Fruit fly (Drosophila melanogaster) whole organism, embryonic: Measurements from ENCODE around the gene Takl2.
A peak's percentile ranks its signal among the peaks of the same experiment; 100 is the strongest.

ENCODE experiments used
- Blimp-1 ChIP-seq: fragments of 200-800 bp; sonication (Bioruptor generic); optimal IDR thresholded peaks from 3 replicates; lab custom pipeline; 2018; ENCODE audit warnings: missing biosample characterization, missing genetic modification characterization, mild to moderate bottlenecking, moderate library complexity, missing genetic modification reagents
- CG10543 ChIP-seq: fragments of 200-800 bp; sonication (Bioruptor generic); optimal IDR thresholded peaks from 3 replicates; lab custom pipeline; 2017; ENCODE audit warnings: missing biosample characterization, mild to moderate bottlenecking, missing genetic modification characterization, moderate library complexity
- CG11695 ChIP-seq: fragments of 200-800 bp; sonication (Bioruptor generic); IDR thresholded peaks from 3 replicates; pipeline ENCODE4 v1.3.6; 2022; ENCODE audit warnings: missing biosample characterization, missing genetic modification characterization
- CG11696 ChIP-seq: fragments of 200-800 bp; sonication (Bioruptor generic); IDR thresholded peaks from 2 replicates; pipeline ENCODE4 v1.3.6; 2022; ENCODE audit warnings: missing biosample characterization, missing genetic modification characterization
- CG12744 ChIP-seq: fragments of 200-800 bp; sonication (Bioruptor generic); optimal IDR thresholded peaks from 2 replicates; lab custom pipeline; 2016; ENCODE audit warnings: missing biosample characterization, missing genetic modification characterization
- CG13775 ChIP-seq: fragments of 200-800 bp; sonication (Bioruptor generic); optimal IDR thresholded peaks from 3 replicates; lab custom pipeline; 2017; ENCODE audit warnings: missing biosample characterization, mild to moderate bottlenecking, missing genetic modification characterization
- CG14014 ChIP-seq: fragments of 200-800 bp; sonication (Bioruptor generic); IDR thresholded peaks from 2 replicates; pipeline ENCODE4 v1.3.6; 2022; ENCODE audit warnings: missing biosample characterization, missing genetic modification characterization
- CG1602 ChIP-seq: fragments of 200-800 bp; sonication (Bioruptor generic); optimal IDR thresholded peaks from 3 replicates; lab custom pipeline; 2016; ENCODE audit warnings: missing biosample characterization, missing genetic modification characterization
- CG17328 ChIP-seq: fragments of 200-800 bp; sonication (Bioruptor generic); IDR thresholded peaks from 2 replicates; pipeline ENCODE4 v1.3.6; 2022; ENCODE audit warnings: missing biosample characterization, missing genetic modification characterization
- CG17802 ChIP-seq: fragments of 200-800 bp; sonication (Bioruptor generic); optimal IDR thresholded peaks from 2 replicates; lab custom pipeline; 2018; ENCODE audit warnings: missing biosample characterization, mild to moderate bottlenecking, missing genetic modification characterization, moderate library complexity
- CG18262 ChIP-seq: fragments of 200-800 bp; optimal IDR thresholded peaks from 3 replicates; lab custom pipeline; 2019; ENCODE audit warnings: missing biosample characterization, mild to moderate bottlenecking, missing genetic modification characterization, moderate library complexity
- CG2678 ChIP-seq: fragments of 200-800 bp; sonication (Bioruptor generic); optimal IDR thresholded peaks from 3 replicates; lab custom pipeline; 2019; ENCODE audit warnings: missing biosample characterization, mild to moderate bottlenecking, missing genetic modification characterization, moderate library complexity
- CG30431 ChIP-seq: fragments of 200-800 bp; sonication (Bioruptor generic); optimal IDR thresholded peaks from 2 replicates; lab custom pipeline; 2017; ENCODE audit warnings: missing biosample characterization, missing genetic modification characterization
- CG3163 ChIP-seq: fragments of 200-800 bp; sonication (Bioruptor generic); optimal IDR thresholded peaks from 3 replicates; lab custom pipeline; 2016; ENCODE audit warnings: missing biosample characterization, missing genetic modification characterization
- CG3407 ChIP-seq: fragments of 200-800 bp; sonication (Bioruptor generic); optimal IDR thresholded peaks from 2 replicates; lab custom pipeline; 2018; ENCODE audit warnings: missing biosample characterization, mild to moderate bottlenecking, missing genetic modification characterization
- CG3838 ChIP-seq: fragments of 200-800 bp; sonication (Bioruptor generic); optimal IDR thresholded peaks from 3 replicates; lab custom pipeline; 2016; ENCODE audit warnings: missing biosample characterization, missing genetic modification characterization
- CG42726 ChIP-seq: fragments of 200-800 bp; sonication (Bioruptor generic); IDR thresholded peaks from 2 replicates; pipeline ENCODE4 v1.3.6; 2022; ENCODE audit warnings: missing biosample characterization, missing genetic modification characterization; ENCODE audit not compliant: partially characterized antibody
- CG4730 ChIP-seq: fragments of 200-800 bp; sonication (Bioruptor generic); IDR thresholded peaks from 2 replicates; pipeline ENCODE4 v1.3.6; 2022; ENCODE audit warnings: missing biosample characterization, missing genetic modification characterization
- CG7839 ChIP-seq: fragments of 200-800 bp; sonication (Bioruptor generic); optimal IDR thresholded peaks from 3 replicates; lab custom pipeline; 2018; ENCODE audit warnings: missing biosample characterization, mild to moderate bottlenecking, missing genetic modification characterization, moderate library complexity
- CG8290 ChIP-seq, 3 experiments: fragments of 200-800 bp; sonication (Bioruptor generic); optimal IDR thresholded peaks; 2 replicates each; lab custom pipeline; 2016 to 2019; ENCODE audit warnings: missing biosample characterization in 3 of 3, missing genetic modification characterization in 3 of 3, mild to moderate bottlenecking in 2 of 3, moderate library complexity in 1 of 3
- CkIIα-i1 ChIP-seq: fragments of 200-800 bp; sonication (Bioruptor generic); IDR thresholded peaks from 2 replicates; pipeline ENCODE4 v1.3.6; 2022; ENCODE audit warnings: missing biosample characterization, missing genetic modification characterization
- D19A ChIP-seq: fragments of 200-800 bp; optimal IDR thresholded peaks from 3 replicates; lab custom pipeline; 2019; ENCODE audit warnings: missing biosample characterization, mild to moderate bottlenecking, missing genetic modification characterization, moderate library complexity
- Deaf1 ChIP-seq: fragments of 200-800 bp; optimal IDR thresholded peaks from 3 replicates; lab custom pipeline; 2019; ENCODE audit warnings: missing biosample characterization, mild to moderate bottlenecking, missing genetic modification characterization, moderate library complexity
- Doc2 ChIP-seq: fragments of 200-800 bp; sonication (Bioruptor generic); IDR thresholded peaks from 2 replicates; pipeline ENCODE4 v1.3.6; 2022; ENCODE audit warnings: missing biosample characterization, missing genetic modification characterization
- H15 ChIP-seq: fragments of 200-800 bp; sonication (Bioruptor generic); IDR thresholded peaks from 3 replicates; pipeline ENCODE4 v1.3.6; 2022; ENCODE audit warnings: missing biosample characterization, missing genetic modification characterization
- HLH54F ChIP-seq: fragments of 200-800 bp; sonication (Bioruptor generic); optimal IDR thresholded peaks from 3 replicates; lab custom pipeline; 2016; ENCODE audit warnings: missing biosample characterization, missing genetic modification characterization
- NK7.1 ChIP-seq: fragments of 200-800 bp; sonication (Bioruptor generic); optimal IDR thresholded peaks from 3 replicates; lab custom pipeline; 2016; ENCODE audit warnings: missing biosample characterization, missing genetic modification characterization
- Ptx1 ChIP-seq: fragments of 200-800 bp; sonication (Bioruptor generic); IDR thresholded peaks from 2 replicates; pipeline ENCODE4 v1.3.6; 2022; ENCODE audit warnings: missing biosample characterization, missing genetic modification characterization
- ash1 ChIP-seq: fragments of 200-800 bp; sonication (Bioruptor generic); optimal IDR thresholded peaks from 2 replicates; lab custom pipeline; 2018; ENCODE audit warnings: missing biosample characterization, mild to moderate bottlenecking, missing genetic modification characterization
- chinmo ChIP-seq: fragments of 200-800 bp; sonication (Bioruptor generic); IDR thresholded peaks from 4 replicates; pipeline ENCODE4 v1.3.6; 2022; ENCODE audit warnings: missing biosample characterization, missing genetic modification characterization; ENCODE audit not compliant: partially characterized antibody
- crc ChIP-seq: fragments of 200-800 bp; sonication (Bioruptor generic); optimal IDR thresholded peaks from 2 replicates; lab custom pipeline; 2016; ENCODE audit warnings: missing biosample characterization, missing genetic modification characterization
- croc ChIP-seq: fragments of 200-800 bp; sonication (Bioruptor generic); conservative IDR thresholded peaks from 3 replicates; pipeline ENCODE4 v1.3.6; 2022; ENCODE audit warnings: missing biosample characterization, missing genetic modification characterization
- dan ChIP-seq: fragments of 200-800 bp; sonication (Bioruptor generic); IDR thresholded peaks from 2 replicates; pipeline ENCODE4 v1.3.6; 2022; ENCODE audit warnings: missing biosample characterization, missing genetic modification characterization
- dimm ChIP-seq: fragments of 200-800 bp; sonication (Bioruptor generic); IDR thresholded peaks from 2 replicates; pipeline ENCODE4 v1.3.6; 2022; ENCODE audit warnings: missing biosample characterization, missing genetic modification characterization
- dysf ChIP-seq: fragments of 200-800 bp; sonication (Bioruptor generic); IDR thresholded peaks from 3 replicates; pipeline ENCODE4 v1.3.6; 2022; ENCODE audit warnings: missing biosample characterization, missing genetic modification characterization
- emc ChIP-seq: fragments of 200-800 bp; sonication (Bioruptor generic); optimal IDR thresholded peaks from 2 replicates; lab custom pipeline; 2016; ENCODE audit warnings: missing biosample characterization, missing genetic modification characterization
- fd64A ChIP-seq: fragments of 200-800 bp; sonication (Bioruptor generic); optimal IDR thresholded peaks from 3 replicates; lab custom pipeline; 2018; ENCODE audit warnings: missing biosample characterization, mild to moderate bottlenecking, missing genetic modification characterization
- fu2 ChIP-seq: fragments of 200-800 bp; sonication (Bioruptor generic); optimal IDR thresholded peaks from 2 replicates; lab custom pipeline; 2016; ENCODE audit warnings: missing biosample characterization, missing genetic modification characterization
- gcm ChIP-seq: fragments of 200-800 bp; sonication (Bioruptor generic); optimal IDR thresholded peaks from 2 replicates; lab custom pipeline; 2019; ENCODE audit warnings: missing biosample characterization, mild to moderate bottlenecking, missing genetic modification characterization, moderate library complexity
- grau ChIP-seq: fragments of 200-800 bp; optimal IDR thresholded peaks from 3 replicates; lab custom pipeline; 2019; ENCODE audit warnings: missing biosample characterization, mild to moderate bottlenecking, missing genetic modification characterization, moderate library complexity
- gsb-n ChIP-seq: fragments of 200-800 bp; sonication (Bioruptor generic); optimal IDR thresholded peaks from 3 replicates; lab custom pipeline; 2018; ENCODE audit warnings: missing biosample characterization, mild to moderate bottlenecking, missing genetic modification characterization
- hb ChIP-seq: fragments of 200-800 bp; sonication (Bioruptor generic); IDR thresholded peaks from 3 replicates; pipeline ENCODE4 v1.3.6; 2022; ENCODE audit warnings: missing biosample characterization, missing genetic modification characterization; ENCODE audit not compliant: partially characterized antibody
- hbn ChIP-seq: fragments of 200-800 bp; sonication (Bioruptor generic); IDR thresholded peaks from 2 replicates; pipeline ENCODE4 v1.3.6; 2022; ENCODE audit warnings: missing biosample characterization, missing genetic modification characterization; ENCODE audit not compliant: partially characterized antibody
- insv ChIP-seq, 2 experiments: fragments of 200-800 bp; sonication (Bioruptor generic); optimal IDR thresholded peaks; 3 replicates each; lab custom pipeline; 2016 to 2018; ENCODE audit warnings: missing biosample characterization in 2 of 2, missing genetic modification characterization in 2 of 2
- jumu ChIP-seq: fragments of 200-800 bp; sonication (Bioruptor generic); optimal IDR thresholded peaks from 3 replicates; lab custom pipeline; 2016; ENCODE audit warnings: missing biosample characterization, missing genetic modification characterization
- ken ChIP-seq: fragments of 200-800 bp; sonication (Bioruptor generic); IDR thresholded peaks from 3 replicates; pipeline ENCODE4 v1.3.6; 2022; ENCODE audit warnings: missing biosample characterization, missing genetic modification characterization
- nau ChIP-seq: fragments of 200-800 bp; sonication (Bioruptor generic); optimal IDR thresholded peaks from 3 replicates; lab custom pipeline; 2017; ENCODE audit warnings: missing biosample characterization, mild to moderate bottlenecking, missing genetic modification characterization, missing genetic modification reagents
- peb ChIP-seq: fragments of 200-800 bp; sonication (Bioruptor generic); IDR thresholded peaks from 2 replicates; pipeline ENCODE4 v1.3.6; 2022; ENCODE audit warnings: missing biosample characterization, missing genetic modification characterization
- phol ChIP-seq: fragments of 200-800 bp; sonication (Bioruptor generic); optimal IDR thresholded peaks from 3 replicates; lab custom pipeline; 2018; ENCODE audit warnings: missing biosample characterization, mild to moderate bottlenecking, missing genetic modification characterization, moderate library complexity
- tna ChIP-seq: fragments of 200-800 bp; sonication (Bioruptor generic); IDR thresholded peaks from 2 replicates; pipeline ENCODE4 v1.3.6; 2022; ENCODE audit warnings: missing biosample characterization, missing genetic modification characterization; ENCODE audit not compliant: partially characterized antibody
- zfh1 ChIP-seq: fragments of 200-800 bp; sonication (Bioruptor generic); IDR thresholded peaks from 3 replicates; pipeline ENCODE4 v1.3.6; 2022; ENCODE audit warnings: missing biosample characterization, missing genetic modification characterization

Takl2 gene

dm6 chr3R:22781412-22781811 lies 47.8 kb upstream of the Takl2 start (continued):
- TF ChIP-seq CG10543: peak; percentile 45
- no peak for TF ChIP-seq grau (tag; lab: Kevin White, UChicago)
- TF ChIP-seq Doc2 (GFP tag; lab: Robert Waterston, UW): no peak
- TF ChIP-seq dysf (GFP tag; lab: Robert Waterston, UW): 0 out of 3 replicates have a peak, but pooled peaks have one; percentile 19
- TF ChIP-seq CG3838 (GFP tag; lab: Kevin White, UChicago): no peak
- TF ChIP-seq Deaf1 (tag; lab: Kevin White, UChicago): peak; percentile 97
- no peak for TF ChIP-seq CG12744 (GFP tag; lab: Kevin White, UChicago)
- TF ChIP-seq Ptx1 (GFP tag; lab: Robert Waterston, UW): no peak
- no peak for TF ChIP-seq CG42726 (GFP tag; lab: Robert Waterston, UW)
- no peak for TF ChIP-seq croc
- no peak for TF ChIP-seq tna (GFP tag; lab: Robert Waterston, UW)
- 0 out of 3 replicates have a peak, but pooled peaks have one; percentile 46 for TF ChIP-seq ken (GFP tag; lab: Robert Waterston, UW)
- TF ChIP-seq CG11695: no peak
- no peak for TF ChIP-seq NK7.1 (GFP tag; lab: Kevin White, UChicago)
- no peak for TF ChIP-seq hb (GFP tag; lab: Robert Waterston, UW)
- TF ChIP-seq CG17802: no peak
- TF ChIP-seq chinmo (GFP tag; lab: Robert Waterston, UW): peak; percentile 91
- no peak for TF ChIP-seq gsb-n (tag; lab: Kevin White, UChicago)
- no peak for TF ChIP-seq CG17328
- TF ChIP-seq gcm: peak; percentile 2
- no peak for TF ChIP-seq CG8290 (GFP tag; optimal IDR thresholded peaks at IDR 0.05; lab: Kevin White, UChicago)
- no peak for TF ChIP-seq CG8290 (tag; optimal IDR thresholded peaks at IDR 0.05; lab: Kevin White, UChicago)
- no peak for TF ChIP-seq CG3407 (GFP tag; lab: Kevin White, UChicago)
- no peak for TF ChIP-seq HLH54F (GFP tag; lab: Kevin White, UChicago)
- TF ChIP-seq CG1602 (GFP tag; lab: Kevin White, UChicago): no peak
- TF ChIP-seq CkIIα-i1 (GFP tag; lab: Robert Waterston, UW): no peak
- no peak for TF ChIP-seq emc (GFP tag; lab: Kevin White, UChicago)
- no peak for TF ChIP-seq nau (GFP tag; lab: Kevin White, UChicago)
- peak; percentile 29 for TF ChIP-seq Blimp-1
- no peak for TF ChIP-seq D19A (tag; lab: Kevin White, UChicago)
- TF ChIP-seq CG2678 (tag; lab: Kevin White, UChicago): no peak
- peak; percentile 53; the same call in 1 of the 2 replicates for TF ChIP-seq CG14014 (GFP tag; lab: Robert Waterston, UW)
- TF ChIP-seq CG13775 (GFP tag; lab: Kevin White, UChicago): no peak
- no peak for TF ChIP-seq crc (GFP tag; lab: Kevin White, UChicago)
- TF ChIP-seq hbn (GFP tag; lab: Robert Waterston, UW): no peak
- no peak for TF ChIP-seq CG3163
- no peak for TF ChIP-seq CG11696 (GFP tag; lab: Robert Waterston, UW)
- no peak for TF ChIP-seq peb (GFP tag; lab: Robert Waterston, UW)
- no peak for TF ChIP-seq insv (GFP tag; optimal IDR thresholded peaks at IDR 0.05; lab: Kevin White, UChicago)
- TF ChIP-seq dimm (GFP tag; lab: Robert Waterston, UW): no peak
- TF ChIP-seq jumu (GFP tag; lab: Kevin White, UChicago): no peak
- TF ChIP-seq phol (tag; lab: Kevin White, UChicago): no peak
- no peak for TF ChIP-seq ash1
- TF ChIP-seq zfh1 (GFP tag; lab: Robert Waterston, UW): no peak
- no peak for TF ChIP-seq fu2 (GFP tag; lab: Kevin White, UChicago)
- no peak for TF ChIP-seq fd64A
- TF ChIP-seq CG7839 (tag; lab: Kevin White, UChicago): no peak
- peak; percentile 2 for TF ChIP-seq CG18262
- no peak for TF ChIP-seq H15 (GFP tag; lab: Robert Waterston, UW)
- TF ChIP-seq dan (GFP tag; lab: Robert Waterston, UW): no peak
- no peak for TF ChIP-seq CG30431 (GFP tag; lab: Kevin White, UChicago)
- TF ChIP-seq CG4730: no peak
